Worm (Caenorhabditis elegans) whole organism, L1 larva: ENCODE results near the gene C50H2.4.

Source experiments
- F16B12.6 ChIP-seq: fragments of 150-350 bp; optimal IDR thresholded peaks from 2 replicates; lab custom pipeline; 2014; ENCODE audit warnings: missing biosample characterization, missing genetic modification characterization
- aha-1 ChIP-seq: fragments of 150-350 bp; optimal IDR thresholded peaks from 2 replicates; lab custom pipeline; 2014; ENCODE audit warnings: missing biosample characterization, missing genetic modification characterization
- aly-2 ChIP-seq: fragments of 150-350 bp; optimal IDR thresholded peaks from 2 replicates; lab custom pipeline; 2014; ENCODE audit warnings: missing biosample characterization, missing genetic modification characterization
- ceh-82 ChIP-seq, 3 experiments: fragments of 150-350 bp in 1 of 3; sonication (generic microtip) in 2 of 3; optimal IDR thresholded peaks; 2 replicates each; lab custom pipeline; 2014 to 2017; ENCODE audit warnings: missing biosample characterization in 3 of 3, missing genetic modification characterization in 3 of 3
- dsc-1 ChIP-seq: sonication (generic microtip); optimal IDR thresholded peaks from 2 replicates; lab custom pipeline; 2016; ENCODE audit warnings: mild to moderate bottlenecking, missing genetic modification characterization, missing compliant biosample characterization
- efl-1 ChIP-seq, 4 experiments: fragments of 150-350 bp; optimal IDR thresholded peaks in 3 of 4; peaks in 1 of 4; 1 replicate in 1 of 4; 2 replicates in 3 of 4; lab custom pipeline; 2014; ENCODE audit warnings: missing biosample characterization in 2 of 4, missing genetic modification characterization in 2 of 4, missing genetic modification reagents in 2 of 4
- egl-13 ChIP-seq: sonication (generic microtip); optimal IDR thresholded peaks from 2 replicates; lab custom pipeline; 2016; ENCODE audit warnings: missing genotype, missing genetic modification reagents, missing genetic modification characterization, missing compliant biosample characterization
- elt-2 ChIP-seq: sonication (generic microtip); optimal IDR thresholded peaks from 2 replicates; lab custom pipeline; 2016; ENCODE audit warnings: missing genetic modification characterization, mild to moderate bottlenecking, inconsistent platforms, missing compliant biosample characterization, missing genetic modification reagents
- fkh-4 ChIP-seq: sonication (generic microtip); optimal IDR thresholded peaks from 2 replicates; lab custom pipeline; 2016; ENCODE audit warnings: missing compliant biosample characterization, missing genetic modification characterization, borderline replicate concordance
- fkh-8 ChIP-seq: sonication (generic microtip); optimal IDR thresholded peaks from 2 replicates; lab custom pipeline; 2016; ENCODE audit warnings: mild to moderate bottlenecking, missing genetic modification characterization, missing compliant biosample characterization
- hlh-4 ChIP-seq: sonication (generic microtip); optimal IDR thresholded peaks from 2 replicates; lab custom pipeline; 2016; ENCODE audit warnings: mild to moderate bottlenecking, missing genetic modification characterization, missing compliant biosample characterization
- lin-14 ChIP-seq: fragments of 200-800 bp; sonication (Bioruptor generic); optimal IDR thresholded peaks from 2 replicates; lab custom pipeline; 2018; ENCODE audit warnings: mild to moderate bottlenecking, missing genetic modification characterization, moderate library complexity, missing compliant biosample characterization
- mdl-1 ChIP-seq, 2 experiments: fragments of 150-350 bp; optimal IDR thresholded peaks; 2 replicates each; lab custom pipeline; 2014 to 2017; ENCODE audit warnings: missing biosample characterization in 2 of 2, missing genetic modification characterization in 2 of 2, inconsistent platforms in 1 of 2
- nhr-12 ChIP-seq: sonication (generic microtip); optimal IDR thresholded peaks from 2 replicates; lab custom pipeline; 2017; ENCODE audit warnings: missing biosample characterization, missing genetic modification characterization
- nhr-20 ChIP-seq: sonication (generic microtip); optimal IDR thresholded peaks from 2 replicates; lab custom pipeline; 2016; ENCODE audit warnings: mild to moderate bottlenecking, missing genetic modification characterization, missing compliant biosample characterization
- nhr-47 ChIP-seq: sonication (generic microtip); optimal IDR thresholded peaks from 2 replicates; lab custom pipeline; 2016; ENCODE audit warnings: mild to moderate bottlenecking, missing genetic modification characterization, moderate library complexity, missing compliant biosample characterization
- nhr-76 ChIP-seq: sonication (generic microtip); optimal IDR thresholded peaks from 2 replicates; lab custom pipeline; 2017; ENCODE audit warnings: missing biosample characterization, missing genetic modification characterization
- nhr-77 ChIP-seq: fragments of 150-350 bp; optimal IDR thresholded peaks from 2 replicates; lab custom pipeline; 2014; ENCODE audit warnings: missing biosample characterization, missing genetic modification characterization
- nhr-85 ChIP-seq: sonication (generic microtip); peaks from one replicate; lab custom pipeline; 2016; ENCODE audit warnings: missing genetic modification characterization, inconsistent platforms, missing compliant biosample characterization
- nhr-90 ChIP-seq: sonication (generic microtip); optimal IDR thresholded peaks from 2 replicates; lab custom pipeline; 2016; ENCODE audit warnings: mild to moderate bottlenecking, missing genetic modification characterization, missing compliant biosample characterization; ENCODE audit not compliant: poor library complexity

Gene C50H2.4

DNA sequence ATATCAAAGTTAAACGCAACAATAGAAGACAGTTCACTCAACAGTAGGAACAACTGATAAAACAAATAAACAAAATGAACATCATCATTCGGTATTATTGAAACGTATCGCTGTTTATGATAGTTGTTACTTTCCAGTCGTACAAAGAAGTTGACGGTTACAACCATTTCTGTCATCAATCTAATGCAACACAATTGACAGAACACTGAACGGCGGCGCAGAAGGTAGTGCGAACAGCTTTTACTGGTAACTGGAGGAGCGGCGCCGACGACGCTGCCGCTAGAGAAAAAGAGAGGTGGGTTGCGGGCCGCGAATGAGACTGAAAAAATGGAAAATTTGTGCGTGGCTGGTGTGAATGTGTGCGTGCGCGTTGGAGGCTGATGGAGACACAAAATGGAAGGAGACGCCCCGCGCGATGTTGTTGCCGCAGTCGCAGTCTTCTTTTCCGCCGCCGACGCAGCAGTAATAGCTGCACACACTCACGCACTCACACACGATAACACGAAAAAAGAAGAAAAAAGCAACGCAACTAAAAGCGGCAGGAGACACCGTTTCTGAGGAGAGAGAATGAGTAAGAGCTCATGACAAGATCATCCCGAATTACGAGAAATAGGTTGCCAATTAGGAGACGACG lies 47.5 kb downstream of the C50H2.4 start:
- TF ChIP-seq efl-1 (optimal IDR thresholded peaks at IDR 0.05; lab: Kevin White, UChicago) (no peak), efl-1 (GFP tag; optimal IDR thresholded peaks at IDR 0.05 in 1 of 2; lab: Kevin White, UChicago) (peak in 1 of 2 experiments; percentile 88), dsc-1 (peak; percentile 32), fkh-4 (tag; lab: Kevin White, UChicago) (no peak), nhr-85 (tag; lab: Kevin White, UChicago) (no peak), fkh-8 (peak; percentile 50), lin-14 (GFP tag; lab: Kevin White, UChicago) (peak; percentile 54), nhr-12 (tag; lab: Kevin White, UChicago) (no peak), nhr-47 (tag; lab: Kevin White, UChicago) (peak; percentile 1)

DNA sequence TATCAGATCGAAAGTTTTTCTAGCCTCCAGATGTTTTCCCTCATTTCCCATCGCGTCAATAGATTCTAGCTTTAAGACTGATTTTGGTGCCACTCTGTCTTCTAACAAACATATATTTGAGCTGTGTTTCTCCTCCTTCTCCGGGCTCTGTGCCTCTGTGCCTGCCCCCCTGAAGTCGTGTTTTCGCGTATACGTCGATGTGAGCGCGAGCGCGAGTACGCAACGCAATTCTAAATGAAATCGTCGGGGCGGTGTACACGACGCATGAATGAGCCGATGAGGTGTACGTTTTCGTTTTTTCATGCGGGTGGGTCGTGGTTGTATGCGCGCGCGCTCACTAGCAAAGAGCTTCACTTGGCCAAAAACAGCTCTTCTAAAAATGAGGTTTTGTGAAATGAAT lies 49.1 kb downstream of the C50H2.4 start:
- peak; percentile 21 for TF ChIP-seq lin-14 (GFP tag; lab: Kevin White, UChicago)
- no peak for TF ChIP-seq aha-1
- TF ChIP-seq egl-13 = no peak
- TF ChIP-seq hlh-4 (tag; lab: Kevin White, UChicago) = no peak
- TF ChIP-seq nhr-20 (tag; lab: Kevin White, UChicago) = no peak
- no peak for TF ChIP-seq aly-2
- TF ChIP-seq elt-2 (tag; lab: Kevin White, UChicago) = no peak
- TF ChIP-seq fkh-8 = peak; percentile 33
- no peak for TF ChIP-seq nhr-90 (tag; lab: Kevin White, UChicago)
- no peak for TF ChIP-seq nhr-77 (tag; lab: Kevin White, UChicago)
- TF ChIP-seq F16B12.6 (tag; lab: Kevin White, UChicago) = no peak
- TF ChIP-seq ceh-82 (tag; optimal IDR thresholded peaks at IDR 0.05; lab: Kevin White, UChicago) = no peak
- TF ChIP-seq nhr-76 (tag; lab: Kevin White, UChicago) = no peak
- no peak for TF ChIP-seq mdl-1 (tag; optimal IDR thresholded peaks at IDR 0.05; lab: Kevin White, UChicago)
